Worm (Caenorhabditis elegans) whole organism, early embryonic: ENCODE data around the gene cpd-2.

Experiments used
- aly-1 ChIP-seq: sonication (generic microtip); optimal IDR thresholded peaks from 2 replicates; lab custom pipeline; 2016; ENCODE audit warnings: missing genetic modification characterization, missing compliant biosample characterization
- ama-1 ChIP-seq: fragments of 150-350 bp; optimal IDR thresholded peaks from 2 replicates; lab custom pipeline; 2014
- ceh-36 ChIP-seq: sonication (generic microtip); optimal IDR thresholded peaks from 2 replicates; lab custom pipeline; 2016; ENCODE audit warnings: missing genetic modification characterization, inconsistent platforms, missing compliant biosample characterization
- flt-1 ChIP-seq: fragments of 200-800 bp; sonication (Bioruptor generic); IDR thresholded peaks from 2 replicates; pipeline ENCODE4 v1.3.6; 2022; ENCODE audit warnings: missing genetic modification characterization, missing compliant biosample characterization
- hmbx-1 ChIP-seq: sonication (generic microtip); optimal IDR thresholded peaks from 2 replicates; lab custom pipeline; 2016; ENCODE audit warnings: mild to moderate bottlenecking, missing genetic modification characterization, missing compliant biosample characterization
- hmg-4 ChIP-seq: fragments of 200-800 bp; sonication (Bioruptor generic); optimal IDR thresholded peaks from 2 replicates; lab custom pipeline; 2018; ENCODE audit warnings: mild to moderate bottlenecking, missing genetic modification characterization, missing compliant biosample characterization
- hnd-1 ChIP-seq: sonication (generic microtip); optimal IDR thresholded peaks from 2 replicates; lab custom pipeline; 2016; ENCODE audit warnings: missing genetic modification characterization, missing compliant biosample characterization
- pes-1 ChIP-seq: fragments of 200-800 bp; sonication (Bioruptor generic); IDR thresholded peaks from 2 replicates; pipeline ENCODE4 v1.3.6; 2022; ENCODE audit warnings: missing genetic modification reagents, missing genetic modification characterization, missing compliant biosample characterization
- scrt-1 ChIP-seq: fragments of 200-800 bp; sonication (Bioruptor generic); IDR thresholded peaks from 2 replicates; pipeline ENCODE4 v1.3.6; 2022; ENCODE audit warnings: missing genetic modification characterization, missing compliant biosample characterization
- tbx-11 ChIP-seq: fragments of 200-800 bp; sonication (Bioruptor generic); IDR thresholded peaks from 2 replicates; pipeline ENCODE4 v1.3.6; 2022; ENCODE audit warnings: missing genetic modification characterization, missing compliant biosample characterization
- tbx-37 ChIP-seq: fragments of 200-800 bp; sonication (Bioruptor generic); conservative IDR thresholded peaks from 2 replicates; pipeline ENCODE4 v1.3.6; 2022; ENCODE audit warnings: missing genetic modification reagents, missing genetic modification characterization, missing compliant biosample characterization

DNA sequence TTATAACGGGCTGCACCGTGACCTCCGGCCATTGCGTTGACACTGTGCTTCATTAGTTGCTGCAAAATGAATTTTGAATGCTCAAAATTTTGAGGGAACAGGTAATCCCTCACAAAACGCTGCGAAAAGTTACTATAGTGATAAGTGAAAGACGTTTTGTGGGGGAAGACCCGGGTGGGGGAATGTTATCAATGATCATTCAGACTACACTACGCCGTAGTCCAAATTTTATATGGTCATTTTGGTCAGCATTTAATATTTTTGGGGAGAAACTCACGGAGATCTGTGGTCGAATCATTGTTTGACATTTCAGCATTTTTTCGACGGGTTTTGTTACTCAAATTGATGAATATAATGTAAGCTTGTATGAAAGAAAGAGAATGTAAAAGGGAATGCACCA lies 10.5 kb upstream of the cpd-2 start:
- no peak for TF ChIP-seq aly-1 (tag; lab: Kevin White, UChicago)
- no peak for TF ChIP-seq scrt-1 (GFP tag; lab: Robert Waterston, UW)
- no peak for TF ChIP-seq ama-1 (lab: Kevin White, UChicago)
- TF ChIP-seq hmbx-1 (tag; lab: Kevin White, UChicago) = no peak
- TF ChIP-seq hmg-4 = no peak
- TF ChIP-seq flt-1 (GFP tag; lab: Robert Waterston, UW) = no peak
- no peak for TF ChIP-seq ceh-36
- no peak for TF ChIP-seq hnd-1 (tag; lab: Kevin White, UChicago)
- no peak for TF ChIP-seq tbx-11 (GFP tag; lab: Robert Waterston, UW)
- no peak for TF ChIP-seq tbx-37 (GFP tag; lab: Robert Waterston, UW)
- no peak for TF ChIP-seq pes-1
